Worm (Caenorhabditis elegans): ENCODE results near the gene set-4.
A peak's percentile ranks its signal among the peaks of the same experiment; 100 is the strongest.

Gene set-4

DNA sequence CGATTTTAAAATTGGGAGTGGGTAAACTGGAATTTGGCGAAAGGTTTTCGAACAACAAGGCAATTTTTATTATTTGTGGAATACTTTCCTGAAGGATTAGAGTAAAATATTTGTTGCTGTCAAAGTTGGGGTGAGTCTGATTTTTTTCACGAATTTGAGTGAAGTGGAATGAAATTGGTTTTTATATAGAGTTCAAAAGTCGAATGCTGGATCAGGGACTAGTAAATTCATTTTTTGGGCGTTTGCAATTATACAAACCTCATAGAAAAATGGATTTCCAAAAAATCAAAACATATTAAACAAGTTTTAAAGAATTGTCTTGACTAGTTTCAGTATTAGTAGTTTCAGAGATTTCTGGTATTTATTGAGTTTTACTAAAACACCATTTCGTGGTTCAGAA is 8.8 kb upstream of the set-4 start, which contains the start of gene C32D5.7:
C32D5.7 (minus strand) TSS at position 101 of the 400 bp plus-strand sequence.
- TF ChIP-seq sup-37 (GFP tag; optimal IDR thresholded peaks at IDR 0.05) (no peak), blmp-1 (tag; optimal IDR thresholded peaks at IDR 0.05) (no peak), snpc-4 (tag; optimal IDR thresholded peaks at IDR 0.05) (no peak), Y116A8C.19 (tag; optimal IDR thresholded peaks at IDR 0.05; ENCODE audit: borderline replicate concordance) (no peak), elt-3 (tag; optimal IDR thresholded peaks at IDR 0.05) (no peak), egl-13 (tag; optimal IDR thresholded peaks at IDR 0.05) (no peak), aha-1 (tag; optimal IDR thresholded peaks at IDR 0.05) (no peak), mef-2 (tag; optimal IDR thresholded peaks at IDR 0.05) (no peak), nhr-20 (tag; optimal IDR thresholded peaks at IDR 0.05) (no peak), ceh-90 (tag; optimal IDR thresholded peaks at IDR 0.05) (no peak), hpl-2 (GFP tag; optimal IDR thresholded peaks at IDR 0.05) (no peak)

DNA sequence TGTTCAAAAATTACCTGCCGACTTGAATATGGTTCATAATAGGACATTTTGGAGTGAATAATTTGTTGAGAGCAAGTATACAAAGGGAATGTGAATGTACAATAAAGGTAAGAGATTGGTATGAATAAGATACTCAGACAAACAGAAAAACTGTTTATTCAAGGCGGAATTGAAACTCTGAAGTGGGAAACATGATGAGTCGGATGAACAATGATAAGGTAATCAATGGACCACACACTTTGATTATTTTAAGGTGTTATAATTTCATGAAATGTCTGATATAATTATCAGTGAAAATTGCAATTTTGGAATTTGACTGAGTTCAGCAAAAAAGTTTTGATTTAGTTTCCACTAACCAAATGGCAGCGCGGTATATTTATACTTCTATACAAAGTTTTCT is 8.4 kb upstream of the set-4 start:
- no peak for TF ChIP-seq xbp-1 (tag; optimal IDR thresholded peaks at IDR 0.05)
- no peak for TF ChIP-seq snpc-4 (tag; optimal IDR thresholded peaks at IDR 0.05)
- TF ChIP-seq nhr-77 (tag; optimal IDR thresholded peaks at IDR 0.05) = no peak
- TF ChIP-seq nhr-28 (tag; optimal IDR thresholded peaks at IDR 0.05) = no peak
- TF ChIP-seq lin-35 (GFP tag; optimal IDR thresholded peaks at IDR 0.05) = peak in 1 of 2 experiments; percentile 6
- TF ChIP-seq hlh-17 (GFP tag; optimal IDR thresholded peaks at IDR 0.05; ENCODE audit: borderline replicate concordance) = no peak
- TF ChIP-seq elt-2 (tag; optimal IDR thresholded peaks at IDR 0.05) = peak; percentile 57
- no peak for TF ChIP-seq hpl-2 (GFP tag; optimal IDR thresholded peaks at IDR 0.05)
- no peak for TF ChIP-seq mab-9 (GFP tag; IDR thresholded peaks at IDR 0.05)
- TF ChIP-seq aly-2 (tag; optimal IDR thresholded peaks at IDR 0.05) = no peak
- no peak for TF ChIP-seq fkh-8 (tag; optimal IDR thresholded peaks at IDR 0.05)
- no peak for TF ChIP-seq rnt-1 (tag; optimal IDR thresholded peaks at IDR 0.05)
- TF ChIP-seq elt-3 (tag; optimal IDR thresholded peaks at IDR 0.05) = no peak
- no peak for TF ChIP-seq sptf-1 (tag; optimal IDR thresholded peaks at IDR 0.05)
- TF ChIP-seq nhr-85 (tag) = no peak
- TF ChIP-seq nhr-19 (GFP tag; conservative IDR thresholded peaks at IDR 0.05) = no peak
- no peak for TF ChIP-seq blmp-1 (tag; optimal IDR thresholded peaks at IDR 0.05)

DNA sequence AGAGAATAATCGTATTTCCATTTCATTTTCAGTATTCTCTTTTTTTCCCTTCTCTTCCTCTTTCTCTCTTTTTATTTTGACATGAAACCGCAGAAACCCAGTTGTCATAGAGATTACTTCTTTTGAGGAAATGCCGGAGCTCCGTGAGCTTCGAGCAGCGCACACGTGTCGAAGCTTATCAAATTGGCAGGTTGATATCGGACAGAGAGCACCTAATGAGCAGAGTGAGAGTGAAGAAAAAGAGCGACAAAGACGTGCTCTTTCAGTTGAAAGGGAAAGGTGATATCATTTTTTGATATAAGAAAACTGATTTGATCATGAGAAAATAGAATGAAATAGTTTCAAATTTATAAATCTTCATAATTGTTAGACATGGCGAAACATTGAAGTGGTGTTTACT is 4.2 kb upstream of the set-4 start, which contains the start of gene C32D5.14:
C32D5.14 (plus strand) TSS at position 131 of the 400 bp plus-strand sequence.
- no peak for TF ChIP-seq unc-62 (GFP tag; optimal IDR thresholded peaks at IDR 0.05)
- peak; percentile 41 for TF ChIP-seq pqm-1 (tag; optimal IDR thresholded peaks at IDR 0.05)
- TF ChIP-seq pag-3 (tag; optimal IDR thresholded peaks at IDR 0.05; ENCODE audit: borderline replicate concordance, insufficient read depth) = no peak
- peak; percentile 17 for TF ChIP-seq elt-2 (tag; optimal IDR thresholded peaks at IDR 0.05)
- no peak for TF ChIP-seq lsy-2 (tag; optimal IDR thresholded peaks at IDR 0.05)
- TF ChIP-seq jun-1 (tag; optimal IDR thresholded peaks at IDR 0.05) = no peak
- TF ChIP-seq nhr-85 (tag) = no peak
- TF ChIP-seq fkh-8 (tag; optimal IDR thresholded peaks at IDR 0.05) = peak; percentile 89
- no peak for TF ChIP-seq ces-1 (GFP tag; optimal IDR thresholded peaks at IDR 0.05)
- TF ChIP-seq nhr-28 (tag; optimal IDR thresholded peaks at IDR 0.05) = no peak
- no peak for TF ChIP-seq efl-1 (optimal IDR thresholded peaks at IDR 0.05)
- peak in 1 of 2 experiments; percentile 88 for TF ChIP-seq efl-1 (GFP tag; optimal IDR thresholded peaks at IDR 0.05 in 1 of 2)
- TF ChIP-seq pax-3 (tag; optimal IDR thresholded peaks at IDR 0.05) = peak; percentile 35
- TF ChIP-seq nhr-11 (tag; optimal IDR thresholded peaks at IDR 0.05) = peak; percentile 6
- peak; percentile 46 for TF ChIP-seq nhr-71 (tag; optimal IDR thresholded peaks at IDR 0.05)
- TF ChIP-seq ztf-4 (tag; optimal IDR thresholded peaks at IDR 0.05) = no peak
- no peak for TF ChIP-seq snpc-4 (tag; optimal IDR thresholded peaks at IDR 0.05)
- peak; percentile 15 for TF ChIP-seq nhr-47 (tag; optimal IDR thresholded peaks at IDR 0.05)
- peak; percentile 31 for TF ChIP-seq dsc-1 (tag; optimal IDR thresholded peaks at IDR 0.05)
- no peak for TF ChIP-seq unc-86 (tag; optimal IDR thresholded peaks at IDR 0.05)
